Worm (Caenorhabditis elegans) whole organism, midembryonic: ENCODE measurements around the gene K09C6.2.

ENCODE experiments used
- T22C8.4 ChIP-seq: fragments of 200-800 bp; sonication (Bioruptor generic); IDR thresholded peaks from 2 replicates; pipeline ENCODE4 v1.3.6; 2022; ENCODE audit warnings: missing genetic modification characterization, missing compliant biosample characterization
- cog-1 ChIP-seq: sonication (generic microtip); optimal IDR thresholded peaks from 2 replicates; lab custom pipeline; 2016; ENCODE audit warnings: missing genetic modification characterization, missing compliant biosample characterization
- flt-1 ChIP-seq: fragments of 200-800 bp; sonication (Bioruptor generic); IDR thresholded peaks from 2 replicates; pipeline ENCODE4 v1.3.6; 2022; ENCODE audit warnings: missing genetic modification characterization, missing compliant biosample characterization
- klf-2 ChIP-seq: fragments of 200-800 bp; sonication (Bioruptor generic); conservative IDR thresholded peaks from 2 replicates; pipeline ENCODE4 v1.3.6; 2022; ENCODE audit warnings: missing genetic modification reagents, missing genetic modification characterization, missing compliant biosample characterization
- med-1 ChIP-seq: sonication (generic microtip); optimal IDR thresholded peaks from 2 replicates; lab custom pipeline; 2017; ENCODE audit warnings: missing genetic modification characterization, mild to moderate bottlenecking, missing compliant biosample characterization, antibody characterized with exemption, missing genetic modification reagents; ENCODE audit not compliant: insufficient read depth
- ref-1 ChIP-seq: fragments of 200-800 bp; sonication (Bioruptor generic); conservative IDR thresholded peaks from 2 replicates; pipeline ENCODE4 v1.3.6; 2022; ENCODE audit warnings: missing genetic modification reagents, missing genetic modification characterization, missing compliant biosample characterization
- tab-1 ChIP-seq: fragments of 200-800 bp; sonication (Bioruptor generic); IDR thresholded peaks from 2 replicates; pipeline ENCODE4 v1.3.6; 2022; ENCODE audit warnings: missing genetic modification characterization, missing compliant biosample characterization
- ztf-23 ChIP-seq: fragments of 200-800 bp; sonication (Bioruptor generic); IDR thresholded peaks from 2 replicates; pipeline ENCODE4 v1.3.6; 2022; ENCODE audit warnings: missing genetic modification reagents, missing genetic modification characterization, missing compliant biosample characterization
- ztf-29 ChIP-seq: fragments of 200-800 bp; sonication (Bioruptor generic); IDR thresholded peaks from 2 replicates; pipeline ENCODE4 v1.3.6; 2022; ENCODE audit warnings: missing genetic modification reagents, missing genetic modification characterization, missing compliant biosample characterization

Gene K09C6.2

ce11 chrV:899087-899486 is 42.4 kb downstream of the K09C6.2 start, which contains the start of gene nas-32:
TSS of gene nas-32 (minus strand) at chrV:899187.
- TF ChIP-seq med-1 (GFP tag; lab: Kevin White, UChicago) (no peak), T22C8.4 (no peak), ztf-29 (GFP tag; lab: Robert Waterston, UW) (no peak), klf-2 (GFP tag; lab: Robert Waterston, UW) (no peak), tab-1 (GFP tag; lab: Robert Waterston, UW) (no peak), ref-1 (GFP tag; lab: Robert Waterston, UW) (no peak), flt-1 (GFP tag; lab: Robert Waterston, UW) (no peak), cog-1 (tag; lab: Kevin White, UChicago) (no peak), ztf-23 (GFP tag; lab: Robert Waterston, UW) (no peak)

ce11 chrV:903460-903859 is 46.8 kb downstream of the K09C6.2 start, which contains the start of gene fmo-5:
TSS of gene fmo-5 (minus strand) at chrV:903665.
- TF ChIP-seq klf-2 (GFP tag; lab: Robert Waterston, UW) = no peak

- 0 out of 2 replicates have a peak, but pooled peaks have one; percentile 39 for TF ChIP-seq ztf-23 (GFP tag; lab: Robert Waterston, UW)
- TF ChIP-seq klf-2 (GFP tag; lab: Robert Waterston, UW) = no peak
Measured at ce11 chrV:904232-904983, 47.8 kb downstream of the K09C6.2 start, which contains the start of gene trm-2A. TSS of gene trm-2A (plus strand) at chrV:904963.

ce11 chrV:908681-909080 is 52.0 kb downstream of the K09C6.2 start:
- TF ChIP-seq med-1 (GFP tag; lab: Kevin White, UChicago) (no peak), cog-1 (tag; lab: Kevin White, UChicago) (no peak), klf-2 (GFP tag; lab: Robert Waterston, UW) (no peak), ztf-29 (GFP tag; lab: Robert Waterston, UW) (no peak), tab-1 (GFP tag; lab: Robert Waterston, UW) (no peak), flt-1 (GFP tag; lab: Robert Waterston, UW) (no peak), ref-1 (GFP tag; lab: Robert Waterston, UW) (no peak), T22C8.4 (no peak), ztf-23 (GFP tag; lab: Robert Waterston, UW) (no peak)

ce11 chrV:910588-910987 is 53.9 kb downstream of the K09C6.2 start:
- TF ChIP-seq tab-1 (GFP tag; lab: Robert Waterston, UW) (no peak), cog-1 (tag; lab: Kevin White, UChicago) (no peak), ztf-29 (GFP tag; lab: Robert Waterston, UW) (no peak), T22C8.4 (no peak), ref-1 (GFP tag; lab: Robert Waterston, UW) (no peak), flt-1 (GFP tag; lab: Robert Waterston, UW) (no peak), klf-2 (GFP tag; lab: Robert Waterston, UW) (no peak), med-1 (GFP tag; lab: Kevin White, UChicago) (no peak), ztf-23 (GFP tag; lab: Robert Waterston, UW) (no peak)

ce11 chrV:911474-911873 is 54.8 kb downstream of the K09C6.2 start, which contains the start of gene adh-5:
TSS of gene adh-5 (plus strand) at chrV:911774.
- TF ChIP-seq med-1 (GFP tag; lab: Kevin White, UChicago) (no peak), klf-2 (GFP tag; lab: Robert Waterston, UW) (no peak), cog-1 (tag; lab: Kevin White, UChicago) (no peak), ztf-29 (GFP tag; lab: Robert Waterston, UW) (no peak), tab-1 (GFP tag; lab: Robert Waterston, UW) (no peak), ref-1 (GFP tag; lab: Robert Waterston, UW) (no peak), ztf-23 (GFP tag; lab: Robert Waterston, UW) (no peak), flt-1 (GFP tag; lab: Robert Waterston, UW) (no peak), T22C8.4 (no peak)
